Worm (Caenorhabditis elegans) whole organism, L4 larva: ENCODE results near the gene srlf-31.

Experiments used
- ceh-28 ChIP-seq: fragments of 150-350 bp; optimal IDR thresholded peaks from 2 replicates; lab custom pipeline; 2014; ENCODE audit warnings: missing biosample characterization, missing genetic modification reagents, missing genetic modification characterization
- ctbp-1 ChIP-seq: fragments of 200-800 bp; sonication (Bioruptor generic); IDR thresholded peaks from 2 replicates; pipeline ENCODE4 v1.3.6; 2022; ENCODE audit warnings: missing genetic modification reagents, missing genetic modification characterization, missing compliant biosample characterization
- hlh-11 ChIP-seq: fragments of 200-800 bp; sonication (Bioruptor generic); optimal IDR thresholded peaks from 2 replicates; lab custom pipeline; 2018; ENCODE audit warnings: mild to moderate bottlenecking, missing genetic modification characterization, missing compliant biosample characterization
- jun-1 ChIP-seq: fragments of 150-350 bp; optimal IDR thresholded peaks from 2 replicates; lab custom pipeline; 2014; ENCODE audit warnings: missing biosample characterization, missing genetic modification reagents, missing genetic modification characterization
- lin-13 ChIP-seq: fragments of 150-350 bp; optimal IDR thresholded peaks from 2 replicates; lab custom pipeline; 2014; ENCODE audit warnings: missing biosample characterization, missing genetic modification reagents, missing genetic modification characterization
- mep-1 ChIP-seq: fragments of 150-350 bp; sonication (generic microtip); optimal IDR thresholded peaks from 3 replicates; lab custom pipeline; 2014; ENCODE audit warnings: missing biosample characterization, missing genetic modification characterization
- nhr-25 ChIP-seq: sonication (generic microtip); optimal IDR thresholded peaks from 2 replicates; lab custom pipeline; 2017; ENCODE audit warnings: missing genetic modification characterization, mild to moderate bottlenecking, missing compliant biosample characterization, antibody characterized with exemption, moderate library complexity, borderline replicate concordance; ENCODE audit not compliant: insufficient read depth
- spr-3 ChIP-seq: fragments of 200-800 bp; sonication (Bioruptor generic); optimal IDR thresholded peaks from 2 replicates; lab custom pipeline; 2018; ENCODE audit warnings: mild to moderate bottlenecking, missing genetic modification characterization, missing compliant biosample characterization

- no peak for TF ChIP-seq lin-13 (GFP tag; lab: Kevin White, UChicago)
- TF ChIP-seq hlh-11 (tag; lab: Kevin White, UChicago): peak; percentile 78
- no peak for TF ChIP-seq ctbp-1 (GFP tag; lab: Robert Waterston, UW)
- peak; percentile 49 for TF ChIP-seq mep-1 (tag; lab: Kevin White, UChicago)
- no peak for TF ChIP-seq jun-1
- no peak for TF ChIP-seq spr-3 (GFP tag; lab: Kevin White, UChicago)
- TF ChIP-seq ceh-28 (tag; lab: Kevin White, UChicago): no peak
- TF ChIP-seq nhr-25 (tag; lab: Kevin White, UChicago): no peak
Observed at ce11 chrIV:11915768-11916453, 7.1 kb downstream of the srlf-31 start, which contains the start of gene ZK822.9.
